Fruit fly (Drosophila melanogaster) whole organism, embryonic: ENCODE data around the gene CG10232.

ENCODE experiments used
- CG10543 ChIP-seq: fragments of 200-800 bp; sonication (Bioruptor generic); optimal IDR thresholded peaks from 3 replicates; lab custom pipeline; 2017; ENCODE audit warnings: missing biosample characterization, mild to moderate bottlenecking, missing genetic modification characterization, moderate library complexity
- CG12236 ChIP-seq: fragments of 200-800 bp; sonication (Bioruptor generic); optimal IDR thresholded peaks from 2 replicates; lab custom pipeline; 2016; ENCODE audit warnings: missing biosample characterization, missing genetic modification characterization
- CG13287 ChIP-seq: fragments of 200-800 bp; sonication (Bioruptor generic); IDR thresholded peaks from 2 replicates; pipeline ENCODE4 v1.3.6; 2022; ENCODE audit warnings: missing biosample characterization, missing genetic modification characterization; ENCODE audit not compliant: partially characterized antibody
- CG15514 ChIP-seq: fragments of 200-800 bp; sonication (Bioruptor generic); optimal IDR thresholded peaks from 3 replicates; lab custom pipeline; 2017; ENCODE audit warnings: missing biosample characterization, missing genetic modification characterization, mild to moderate bottlenecking, moderate library complexity, missing genetic modification reagents
- CG17328 ChIP-seq: fragments of 200-800 bp; sonication (Bioruptor generic); IDR thresholded peaks from 2 replicates; pipeline ENCODE4 v1.3.6; 2022; ENCODE audit warnings: missing biosample characterization, missing genetic modification characterization
- CG17829 ChIP-seq: fragments of 200-800 bp; optimal IDR thresholded peaks from 2 replicates; lab custom pipeline; 2019; ENCODE audit warnings: missing biosample characterization, mild to moderate bottlenecking, missing genetic modification characterization, moderate library complexity
- CG18262 ChIP-seq: fragments of 200-800 bp; optimal IDR thresholded peaks from 3 replicates; lab custom pipeline; 2019; ENCODE audit warnings: missing biosample characterization, mild to moderate bottlenecking, missing genetic modification characterization, moderate library complexity
- CG2129 ChIP-seq: fragments of 200-800 bp; sonication (Bioruptor generic); IDR thresholded peaks from 2 replicates; pipeline ENCODE4 v1.3.6; 2022; ENCODE audit warnings: missing biosample characterization, missing genetic modification characterization; ENCODE audit not compliant: partially characterized antibody
- CG31441 ChIP-seq: fragments of 200-800 bp; sonication (Bioruptor generic); IDR thresholded peaks from 2 replicates; pipeline ENCODE4 v1.3.6; 2022; ENCODE audit warnings: missing biosample characterization, missing genetic modification characterization
- CG34422 ChIP-seq: fragments of 200-800 bp; sonication (Bioruptor generic); IDR thresholded peaks from 3 replicates; pipeline ENCODE4 v1.3.6; 2022; ENCODE audit warnings: missing biosample characterization, missing genetic modification characterization
- CG3838 ChIP-seq: fragments of 200-800 bp; sonication (Bioruptor generic); optimal IDR thresholded peaks from 3 replicates; lab custom pipeline; 2016; ENCODE audit warnings: missing biosample characterization, missing genetic modification characterization
- CG4617 ChIP-seq: fragments of 200-800 bp; sonication (Bioruptor generic); optimal IDR thresholded peaks from 3 replicates; lab custom pipeline; 2016; ENCODE audit warnings: missing biosample characterization, missing genetic modification characterization, borderline replicate concordance
- CG6254 ChIP-seq: fragments of 200-800 bp; sonication (Bioruptor generic); optimal IDR thresholded peaks from 3 replicates; lab custom pipeline; 2017; ENCODE audit warnings: mild to moderate bottlenecking, missing biosample characterization, missing genetic modification reagents, missing genetic modification characterization
- CG6765 ChIP-seq: fragments of 200-800 bp; sonication (Bioruptor generic); optimal IDR thresholded peaks from 3 replicates; lab custom pipeline; 2017; ENCODE audit warnings: missing biosample characterization, mild to moderate bottlenecking, missing genetic modification characterization
- CG7963 ChIP-seq: fragments of 200-800 bp; sonication (Bioruptor generic); IDR thresholded peaks from 3 replicates; pipeline ENCODE4 v1.3.6; 2022; ENCODE audit warnings: missing biosample characterization, missing genetic modification characterization; ENCODE audit not compliant: partially characterized antibody
- CG7987 ChIP-seq: fragments of 200-800 bp; sonication (Bioruptor generic); optimal IDR thresholded peaks from 2 replicates; lab custom pipeline; 2018; ENCODE audit warnings: missing biosample characterization, mild to moderate bottlenecking, missing genetic modification characterization, moderate library complexity
- D ChIP-seq, 2 experiments: fragments of 200-800 bp in 1 of 2; fragments of >200 bp in 1 of 2; sonication (Bioruptor generic) in 1 of 2; optimal IDR thresholded peaks; 2 replicates in 1 of 2; 3 replicates in 1 of 2; lab custom pipeline; 2017; ENCODE audit warnings: mild to moderate bottlenecking in 1 of 2, missing biosample characterization in 1 of 2, missing genetic modification characterization in 1 of 2, missing genetic modification reagents in 1 of 2
- Dref ChIP-seq: fragments of 200-800 bp; sonication (Bioruptor generic); IDR thresholded peaks from 2 replicates; pipeline ENCODE4 v1.3.6; 2022; ENCODE audit warnings: missing biosample characterization, missing genetic modification characterization
- Drgx ChIP-seq: fragments of 200-800 bp; sonication (Bioruptor generic); IDR thresholded peaks from 2 replicates; pipeline ENCODE4 v1.3.6; 2022; ENCODE audit warnings: missing biosample characterization, missing genetic modification characterization
- GATAe ChIP-seq: fragments of 200-800 bp; sonication (Bioruptor generic); conservative IDR thresholded peaks from 2 replicates; pipeline ENCODE4 v1.3.6; 2022; ENCODE audit warnings: missing biosample characterization, missing genetic modification characterization
- HHEX ChIP-seq: fragments of 200-800 bp; sonication (Bioruptor generic); optimal IDR thresholded peaks from 3 replicates; lab custom pipeline; 2017; ENCODE audit warnings: missing biosample characterization, mild to moderate bottlenecking, missing genetic modification characterization, missing genetic modification reagents
- Hr3 ChIP-seq: fragments of 200-800 bp; sonication (Bioruptor generic); optimal IDR thresholded peaks from 3 replicates; lab custom pipeline; 2016; ENCODE audit warnings: missing biosample characterization, missing genetic modification characterization
- Hr78 ChIP-seq, 2 experiments: fragments of 200-800 bp in 1 of 2; fragments of >200 bp in 1 of 2; sonication (Bioruptor generic) in 1 of 2; optimal IDR thresholded peaks; 2 replicates each; lab custom pipeline; 2017 to 2019; ENCODE audit warnings: missing biosample characterization in 2 of 2, missing genetic modification characterization in 2 of 2, mild to moderate bottlenecking in 1 of 2, moderate library complexity in 1 of 2
- Hsf ChIP-seq: fragments of 200-800 bp; sonication (Bioruptor generic); optimal IDR thresholded peaks from 3 replicates; lab custom pipeline; 2016; ENCODE audit warnings: missing biosample characterization, missing genetic modification characterization
- Jarid2 ChIP-seq: fragments of 200-800 bp; sonication (Bioruptor generic); optimal IDR thresholded peaks from 3 replicates; lab custom pipeline; 2017; ENCODE audit warnings: mild to moderate bottlenecking, missing biosample characterization, missing genetic modification reagents, missing genetic modification characterization
- MTF-1 ChIP-seq: fragments of 200-800 bp; sonication (Bioruptor generic); optimal IDR thresholded peaks from 2 replicates; lab custom pipeline; 2018; ENCODE audit warnings: missing biosample characterization, mild to moderate bottlenecking, missing genetic modification characterization, borderline replicate concordance
- NfI ChIP-seq: fragments of 200-800 bp; sonication (Bioruptor generic); optimal IDR thresholded peaks from 3 replicates; lab custom pipeline; 2018; ENCODE audit warnings: missing biosample characterization, mild to moderate bottlenecking, missing genetic modification characterization, moderate library complexity
- Poxn ChIP-seq: fragments of 200-800 bp; sonication (Bioruptor generic); IDR thresholded peaks from 2 replicates; pipeline ENCODE4 v1.3.6; 2022; ENCODE audit warnings: missing biosample characterization, missing genetic modification characterization
- Scr ChIP-seq: fragments of 200-800 bp; sonication (Bioruptor generic); IDR thresholded peaks from 2 replicates; pipeline ENCODE4 v1.3.6; 2022; ENCODE audit warnings: missing biosample characterization, missing genetic modification characterization; ENCODE audit not compliant: partially characterized antibody
- Side ChIP-seq: fragments of 200-800 bp; sonication (Bioruptor generic); optimal IDR thresholded peaks from 2 replicates; lab custom pipeline; 2016; ENCODE audit warnings: missing biosample characterization, missing genetic modification characterization
- Spps ChIP-seq: fragments of 200-800 bp; sonication (Bioruptor generic); optimal IDR thresholded peaks from 2 replicates; lab custom pipeline; 2018; ENCODE audit warnings: missing biosample characterization, mild to moderate bottlenecking, missing genetic modification characterization
- bbx ChIP-seq: fragments of 200-800 bp; sonication (Bioruptor generic); IDR thresholded peaks from 2 replicates; pipeline ENCODE4 v1.3.6; 2022; ENCODE audit warnings: missing biosample characterization, missing genetic modification characterization; ENCODE audit not compliant: partially characterized antibody
- bowl ChIP-seq: fragments of 200-800 bp; sonication (Bioruptor generic); IDR thresholded peaks from 2 replicates; pipeline ENCODE4 v1.3.6; 2022; ENCODE audit warnings: missing biosample characterization, missing genetic modification characterization
- chm ChIP-seq: fragments of 200-800 bp; sonication (Bioruptor generic); IDR thresholded peaks from 2 replicates; pipeline ENCODE4 v1.3.6; 2022; ENCODE audit warnings: missing biosample characterization, missing genetic modification characterization
- cwo ChIP-seq: fragments of 200-800 bp; sonication (Bioruptor generic); optimal IDR thresholded peaks from 3 replicates; lab custom pipeline; 2017; ENCODE audit warnings: missing biosample characterization, missing genetic modification characterization, mild to moderate bottlenecking, moderate library complexity, missing genetic modification reagents
- dm ChIP-seq: fragments of 200-800 bp; sonication (Bioruptor generic); optimal IDR thresholded peaks from 3 replicates; lab custom pipeline; 2016; ENCODE audit warnings: missing biosample characterization, missing genetic modification characterization
- emc ChIP-seq: fragments of 200-800 bp; sonication (Bioruptor generic); optimal IDR thresholded peaks from 2 replicates; lab custom pipeline; 2016; ENCODE audit warnings: missing biosample characterization, missing genetic modification characterization
- fru ChIP-seq: fragments of >200 bp; optimal IDR thresholded peaks from 2 replicates; lab custom pipeline; 2017
- grn ChIP-seq: fragments of 200-800 bp; sonication (Bioruptor generic); optimal IDR thresholded peaks from 3 replicates; lab custom pipeline; 2017; ENCODE audit warnings: missing biosample characterization, missing genetic modification characterization
- inv ChIP-seq: fragments of 200-800 bp; sonication (Bioruptor generic); IDR thresholded peaks from 2 replicates; pipeline ENCODE4 v1.3.6; 2022; ENCODE audit warnings: missing biosample characterization, missing genetic modification characterization; ENCODE audit not compliant: partially characterized antibody
- mld ChIP-seq: fragments of 200-800 bp; sonication (Bioruptor generic); IDR thresholded peaks from 3 replicates; pipeline ENCODE4 v1.3.6; 2022; ENCODE audit warnings: missing biosample characterization, missing genetic modification characterization; ENCODE audit not compliant: partially characterized antibody
- nom ChIP-seq: fragments of 200-800 bp; sonication (Bioruptor generic); optimal IDR thresholded peaks from 2 replicates; lab custom pipeline; 2017; ENCODE audit warnings: missing biosample characterization, missing genetic modification characterization, mild to moderate bottlenecking, moderate library complexity, missing genetic modification reagents
- onecut ChIP-seq: fragments of 200-800 bp; sonication (Bioruptor generic); IDR thresholded peaks from 2 replicates; pipeline ENCODE4 v1.3.6; 2022; ENCODE audit warnings: missing biosample characterization, missing genetic modification characterization
- row ChIP-seq: fragments of 200-800 bp; sonication (Bioruptor generic); IDR thresholded peaks from 3 replicates; pipeline ENCODE4 v1.3.6; 2022; ENCODE audit warnings: missing biosample characterization, missing genetic modification characterization
- sug ChIP-seq: fragments of 200-800 bp; optimal IDR thresholded peaks from 2 replicates; lab custom pipeline; 2019; ENCODE audit warnings: missing biosample characterization, mild to moderate bottlenecking, missing genetic modification characterization, moderate library complexity
- tgo ChIP-seq: fragments of 200-800 bp; sonication (Bioruptor generic); IDR thresholded peaks from 3 replicates; pipeline ENCODE4 v1.3.6; 2022; ENCODE audit warnings: missing biosample characterization, missing genetic modification characterization
- tio ChIP-seq: fragments of 200-800 bp; sonication (Bioruptor generic); optimal IDR thresholded peaks from 2 replicates; lab custom pipeline; 2017; ENCODE audit warnings: missing biosample characterization, missing genetic modification characterization, inconsistent platforms
- twi ChIP-seq: fragments of 200-800 bp; optimal IDR thresholded peaks from 2 replicates; lab custom pipeline; 2019; ENCODE audit warnings: missing biosample characterization, mild to moderate bottlenecking, missing genetic modification characterization, moderate library complexity
- wek ChIP-seq: fragments of 200-800 bp; sonication (Bioruptor generic); optimal IDR thresholded peaks from 3 replicates; lab custom pipeline; 2018; ENCODE audit warnings: missing biosample characterization, mild to moderate bottlenecking, missing genetic modification characterization, moderate library complexity

The CG10232 gene

DNA sequence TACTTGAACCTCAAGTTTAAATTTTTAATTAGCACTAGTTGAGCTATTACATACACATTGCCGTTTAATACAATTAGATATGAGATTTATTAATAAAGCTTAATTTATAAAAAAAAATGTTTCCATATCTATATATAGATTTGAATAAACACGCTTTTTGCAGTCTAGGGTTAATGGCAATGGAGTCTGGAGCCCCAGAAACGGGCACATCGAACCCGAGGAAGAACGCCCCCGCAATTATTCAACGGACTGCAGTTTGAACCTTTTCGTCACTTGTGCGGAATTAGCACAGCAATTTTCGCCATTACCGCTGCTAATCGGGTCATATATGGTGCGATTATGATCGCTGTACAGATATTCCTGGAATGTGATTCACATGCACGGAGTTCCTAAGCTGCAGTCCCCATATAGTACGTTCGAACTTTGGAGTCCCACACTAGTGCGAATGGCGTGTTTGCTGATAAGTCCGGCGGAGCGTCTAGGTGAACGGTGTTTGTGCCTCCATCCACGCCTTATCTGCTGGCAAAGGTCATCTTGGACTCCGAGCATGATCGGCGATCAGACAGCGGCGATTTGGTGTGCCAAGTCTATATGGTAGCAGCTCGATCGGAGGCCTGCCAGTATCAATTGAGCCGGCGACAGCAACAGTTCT lies 42.3 kb upstream of the CG10232 start, which contains the start of gene Lsd-1 (continued):
- TF ChIP-seq emc (GFP tag; lab: Kevin White, UChicago) (no peak), Spps (tag; lab: Kevin White, UChicago) (no peak), cwo (GFP tag; lab: Kevin White, UChicago) (no peak), CG4617 (GFP tag; lab: Kevin White, UChicago) (no peak), NfI (GFP tag; lab: Kevin White, UChicago) (no peak), CG7963 (GFP tag; lab: Robert Waterston, UW) (no peak), Side (GFP tag; lab: Kevin White, UChicago) (no peak), CG17829 (tag; lab: Kevin White, UChicago) (no peak), CG17328 (no peak), bowl (GFP tag; lab: Robert Waterston, UW) (no peak), row (GFP tag; lab: Robert Waterston, UW) (no peak), mld (GFP tag; lab: Robert Waterston, UW) (no peak), CG2129 (no peak), CG34422 (GFP tag; lab: Robert Waterston, UW) (no peak), bbx (GFP tag; lab: Robert Waterston, UW) (no peak), inv (GFP tag; lab: Robert Waterston, UW) (no peak), CG3838 (GFP tag; lab: Kevin White, UChicago) (no peak), tgo (GFP tag; lab: Robert Waterston, UW) (no peak), Dref (no peak), fru (lab: Kevin White, UChicago) (no peak), CG7987 (GFP tag; lab: Kevin White, UChicago) (peak; percentile 50), wek (GFP tag; lab: Kevin White, UChicago) (no peak), HHEX (no peak), Scr (GFP tag; lab: Robert Waterston, UW) (no peak), tio (GFP tag; lab: Kevin White, UChicago) (no peak), CG13287 (no peak), Poxn (no peak), CG6254 (GFP tag; lab: Kevin White, UChicago) (no peak), chm (GFP tag; lab: Robert Waterston, UW) (no peak), Drgx (GFP tag; lab: Robert Waterston, UW) (peak; percentile 45; the same call in 1 of the 2 replicates), CG12236 (GFP tag; lab: Kevin White, UChicago) (no peak), CG6765 (no peak), sug (tag; lab: Kevin White, UChicago) (peak; percentile 61), CG31441 (GFP tag; lab: Robert Waterston, UW) (no peak), CG18262 (no peak), Hr3 (GFP tag; lab: Kevin White, UChicago) (no peak), MTF-1 (GFP tag; lab: Kevin White, UChicago) (no peak), nom (GFP tag; lab: Kevin White, UChicago) (peak; percentile 84), Jarid2 (GFP tag; lab: Kevin White, UChicago) (no peak), onecut (no peak), twi (tag; lab: Kevin White, UChicago) (no peak), D (optimal IDR thresholded peaks at IDR 0.05; lab: Kevin White, UChicago) (no peak), D (GFP tag; optimal IDR thresholded peaks at IDR 0.05; lab: Kevin White, UChicago) (no peak), grn (GFP tag; lab: Kevin White, UChicago) (peak; percentile 29), Hsf (GFP tag; lab: Kevin White, UChicago) (no peak), dm (GFP tag; lab: Kevin White, UChicago) (no peak), CG10543 (GFP tag; lab: Kevin White, UChicago) (peak; percentile 79), GATAe (no peak), CG15514 (GFP tag; lab: Kevin White, UChicago) (no peak), Hr78 (GFP tag; optimal IDR thresholded peaks at IDR 0.05; lab: Kevin White, UChicago) (peak in 1 of 2 experiments; percentile 53)
